Worm (Caenorhabditis elegans): ENCODE data around the gene nekl-4.

The nekl-4 gene

ce11 chrIII:5557246-5557819, 40.0 kb upstream of the nekl-4 start, which contains the start of gene rpc-2:
Gene rpc-2, plus strand, starts transcription at chrIII:5557365.
- TF ChIP-seq ces-1 (GFP tag; optimal IDR thresholded peaks at IDR 0.05) (no peak), ceh-43 (GFP tag; optimal IDR thresholded peaks at IDR 0.05) (no peak), sem-2 (GFP tag; optimal IDR thresholded peaks at IDR 0.05) (no peak), mep-1 (tag; optimal IDR thresholded peaks at IDR 0.05) (no peak), nhr-2 (tag; optimal IDR thresholded peaks at IDR 0.05) (no peak), elt-1 (tag; optimal IDR thresholded peaks at IDR 0.05; ENCODE audit: borderline replicate concordance, insufficient read depth) (no peak), flh-1 (GFP tag; optimal IDR thresholded peaks at IDR 0.05) (no peak), zip-8 (tag; optimal IDR thresholded peaks at IDR 0.05) (no peak), M03D4.4 (tag; optimal IDR thresholded peaks at IDR 0.05) (no peak), bed-3 (GFP tag; optimal IDR thresholded peaks at IDR 0.05) (no peak), ztf-11 (tag; optimal IDR thresholded peaks at IDR 0.05) (no peak), ceh-39 (tag; optimal IDR thresholded peaks at IDR 0.05) (no peak), lin-13 (tag; optimal IDR thresholded peaks at IDR 0.05) (no peak), sptf-1 (tag; optimal IDR thresholded peaks at IDR 0.05) (no peak), unc-62 (GFP tag; optimal IDR thresholded peaks at IDR 0.05) (no peak), elt-3 (tag; optimal IDR thresholded peaks at IDR 0.05) (no peak)

ce11 chrIII:5554884-5555500, 37.7 kb upstream of the nekl-4 start, which contains the start of the genes nmad-1 and hach-1:
Gene nmad-1, minus strand, starts transcription at chrIII:5554934.
Gene hach-1, plus strand, starts transcription at chrIII:5555450.
- TF ChIP-seq ceh-43 (GFP tag; optimal IDR thresholded peaks at IDR 0.05) (peak; percentile 97), ceh-39 (tag; optimal IDR thresholded peaks at IDR 0.05) (peak; percentile 41), blmp-1 (tag; optimal IDR thresholded peaks at IDR 0.05) (peak; percentile 74), pha-4 (tag; optimal IDR thresholded peaks at IDR 0.05) (no peak), hlh-1 (tag; optimal IDR thresholded peaks at IDR 0.05) (peak; percentile 71), tbx-8 (GFP tag; optimal IDR thresholded peaks at IDR 0.05) (peak; percentile 87), mep-1 (tag; optimal IDR thresholded peaks at IDR 0.05) (peak; percentile 90), lin-13 (tag; optimal IDR thresholded peaks at IDR 0.05) (peak; percentile 69), mls-2 (tag; optimal IDR thresholded peaks at IDR 0.05) (peak; percentile 98), elt-3 (tag; optimal IDR thresholded peaks at IDR 0.05) (no peak), nhr-237 (tag; optimal IDR thresholded peaks at IDR 0.05) (peak; percentile 24), elt-1 (tag; optimal IDR thresholded peaks at IDR 0.05; ENCODE audit: borderline replicate concordance, insufficient read depth) (peak; percentile 35), nhr-28 (tag; optimal IDR thresholded peaks at IDR 0.05) (no peak), ztf-11 (tag; optimal IDR thresholded peaks at IDR 0.05) (peak; percentile 67), M03D4.4 (tag; optimal IDR thresholded peaks at IDR 0.05) (peak; percentile 95), flh-1 (GFP tag; optimal IDR thresholded peaks at IDR 0.05) (peak; percentile 81), sem-2 (GFP tag; optimal IDR thresholded peaks at IDR 0.05) (peak; percentile 76), unc-120 (tag; optimal IDR thresholded peaks at IDR 0.05; ENCODE audit: poor library complexity, severe bottlenecking) (peak; percentile 93), unc-62 (GFP tag; optimal IDR thresholded peaks at IDR 0.05) (no peak), nhr-12 (tag; optimal IDR thresholded peaks at IDR 0.05) (no peak), drap-1 (GFP tag; optimal IDR thresholded peaks at IDR 0.05) (peak; percentile 87), ceh-83 (GFP tag; optimal IDR thresholded peaks at IDR 0.05) (peak; percentile 94), sptf-1 (tag; optimal IDR thresholded peaks at IDR 0.05) (peak; percentile 98), lsy-2 (tag; optimal IDR thresholded peaks at IDR 0.05) (peak; percentile 64), nhr-76 (tag; optimal IDR thresholded peaks at IDR 0.05) (peak; percentile 33), bed-3 (GFP tag; optimal IDR thresholded peaks at IDR 0.05) (peak; percentile 85), unc-39 (tag; optimal IDR thresholded peaks at IDR 0.05) (no peak), ham-2 (GFP tag; optimal IDR thresholded peaks at IDR 0.05) (peak; percentile 64), zip-8 (tag; optimal IDR thresholded peaks at IDR 0.05) (no peak), snpc-4 (tag; optimal IDR thresholded peaks at IDR 0.05) (no peak), ces-1 (GFP tag; optimal IDR thresholded peaks at IDR 0.05) (peak; percentile 91), cnd-1 (tag; optimal IDR thresholded peaks at IDR 0.05) (peak; percentile 91), lin-32 (GFP tag; optimal IDR thresholded peaks at IDR 0.05) (peak; percentile 36), mab-5 (tag; optimal IDR thresholded peaks at IDR 0.05) (peak; percentile 56), nhr-2 (tag; optimal IDR thresholded peaks at IDR 0.05) (no peak)

ce11 chrIII:5553098-5553497, 35.8 kb upstream of the nekl-4 start:
- TF ChIP-seq ceh-83 (GFP tag; optimal IDR thresholded peaks at IDR 0.05) (no peak), elt-1 (tag; optimal IDR thresholded peaks at IDR 0.05; ENCODE audit: borderline replicate concordance, insufficient read depth) (peak; percentile 30), ces-1 (GFP tag; optimal IDR thresholded peaks at IDR 0.05) (no peak), nhr-28 (tag; optimal IDR thresholded peaks at IDR 0.05) (no peak), unc-62 (GFP tag; optimal IDR thresholded peaks at IDR 0.05) (peak; percentile 47), ceh-39 (tag; optimal IDR thresholded peaks at IDR 0.05) (no peak)

Measured in whole organism, mixed stage, embryonic.